Worm (Caenorhabditis elegans) whole organism, L2 larva: ENCODE measurements around the gene chil-21.

Source experiments
- blmp-1 ChIP-seq: sonication (generic microtip); optimal IDR thresholded peaks from 2 replicates; lab custom pipeline; 2017; ENCODE audit warnings: missing genetic modification characterization, mild to moderate bottlenecking, missing compliant biosample characterization, antibody characterized with exemption, moderate library complexity; ENCODE audit not compliant: insufficient read depth
- egl-27 ChIP-seq: sonication (generic microtip); optimal IDR thresholded peaks from 3 replicates; lab custom pipeline; 2017; ENCODE audit warnings: missing biosample characterization, missing genetic modification reagents, missing genetic modification characterization
- mdl-1 ChIP-seq, 2 experiments: fragments of 150-350 bp in 1 of 2; sonication (generic microtip) in 1 of 2; optimal IDR thresholded peaks; 2 replicates each; lab custom pipeline; 2017; ENCODE audit warnings: missing biosample characterization in 2 of 2, missing genetic modification characterization in 2 of 2
- zag-1 ChIP-seq: fragments of 150-350 bp; optimal IDR thresholded peaks from 2 replicates; lab custom pipeline; 2014; ENCODE audit warnings: missing biosample characterization, missing genetic modification characterization

ce11 chrII:9433609-9434008 is 28.2 kb downstream of the chil-21 start, which contains the start of gene kin-15:
- TF ChIP-seq egl-27 (tag; lab: Kevin White, UChicago) (no peak), zag-1 (tag; lab: Kevin White, UChicago) (no peak), blmp-1 (tag; lab: Kevin White, UChicago) (no peak), mdl-1 (tag; optimal IDR thresholded peaks at IDR 0.05; lab: Kevin White, UChicago) (no peak)
